Worm (Caenorhabditis elegans): ENCODE results near the gene srlf-5.
A peak's percentile ranks its signal among the peaks of the same experiment; 100 is the strongest.

Gene srlf-5

ce11 chrIV:12900267-12900666, 26.3 kb downstream of the srlf-5 start, which contains the start of gene K08D8.10:
K08D8.10 (plus strand) TSS chrIV:12900567.
- TF ChIP-seq attf-3 (GFP tag; conservative IDR thresholded peaks at IDR 0.05) (no peak), ceh-27 (GFP tag; optimal IDR thresholded peaks at IDR 0.05) (no peak), unc-62 (GFP tag; optimal IDR thresholded peaks at IDR 0.05) (no peak), lin-40 (tag; optimal IDR thresholded peaks at IDR 0.05) (no peak), hlh-26 (GFP tag; conservative IDR thresholded peaks at IDR 0.05) (no peak), T26A5.8 (tag; optimal IDR thresholded peaks at IDR 0.05) (no peak), pha-4 (tag; optimal IDR thresholded peaks at IDR 0.05) (no peak), madf-10 (tag; optimal IDR thresholded peaks at IDR 0.05) (no peak), sdz-38 (tag; optimal IDR thresholded peaks at IDR 0.05) (no peak), snpc-4 (GFP tag; optimal IDR thresholded peaks at IDR 0.05) (no peak), snpc-4 (tag; optimal IDR thresholded peaks at IDR 0.05) (no peak), attf-5 (GFP tag; optimal IDR thresholded peaks at IDR 0.05) (no peak), hsf-1 (GFP tag; IDR thresholded peaks at IDR 0.05) (no peak)

DNA sequence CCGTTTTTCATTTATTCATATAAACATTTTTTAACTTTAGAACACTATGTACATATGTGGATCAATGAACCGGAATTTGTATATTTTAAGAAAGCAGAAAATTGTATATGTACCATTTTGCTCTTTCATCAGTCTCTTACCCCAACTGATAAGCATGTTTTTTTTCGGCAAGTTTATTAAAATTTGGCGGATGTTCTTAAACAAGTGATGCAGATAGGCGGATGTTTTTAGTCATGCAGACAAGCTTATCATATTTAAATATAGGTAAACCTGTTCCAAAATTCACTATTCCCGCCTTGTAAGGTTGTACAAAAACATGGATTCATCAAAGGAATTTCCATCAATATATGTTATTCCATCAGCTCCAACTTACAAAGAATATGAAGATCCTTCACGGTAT, 27.1 kb downstream of the srlf-5 start, which contains the start of gene K08D8.9:
K08D8.9 (plus strand) TSS at position 301 of the 400 bp plus-strand sequence.
- TF ChIP-seq sptf-2 (GFP tag; optimal IDR thresholded peaks at IDR 0.05) (no peak), madf-8 (GFP tag; conservative IDR thresholded peaks at IDR 0.05) (no peak), ZK185.1 (tag; optimal IDR thresholded peaks at IDR 0.05; ENCODE audit: poor library complexity, severe bottlenecking) (no peak), hrde-1 (tag; optimal IDR thresholded peaks at IDR 0.05; ENCODE audit: borderline replicate concordance) (no peak), ets-4 (GFP tag; optimal IDR thresholded peaks at IDR 0.05) (no peak), egl-18 (GFP tag; IDR thresholded peaks at IDR 0.05) (no peak), Y79H2A.3 (GFP tag; conservative IDR thresholded peaks at IDR 0.05) (no peak)

DNA sequence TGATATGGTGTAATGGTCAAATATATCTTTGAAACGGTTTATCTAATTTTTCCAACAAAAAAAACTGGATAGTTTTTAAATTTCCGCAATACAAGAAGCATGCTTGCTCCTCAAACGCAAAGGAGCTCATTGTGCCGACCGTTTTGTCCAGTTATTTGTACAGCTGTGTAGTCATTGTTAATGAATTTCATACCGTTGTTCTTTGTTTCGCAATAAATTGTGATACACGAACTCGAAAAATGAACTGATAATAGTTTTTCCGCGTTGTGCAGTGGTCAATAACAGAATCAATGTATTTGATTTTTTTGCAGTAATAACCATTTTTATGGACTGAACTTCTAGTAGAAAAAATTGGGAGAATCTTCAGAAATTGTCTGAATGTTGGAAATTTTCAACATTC, 27.7 kb downstream of the srlf-5 start:
- TF ChIP-seq cebp-1 (GFP tag; IDR thresholded peaks at IDR 0.05) = no peak
- TF ChIP-seq cebp-1 (tag; optimal IDR thresholded peaks at IDR 0.05) = peak; percentile 37
- TF ChIP-seq lsy-27 (tag; optimal IDR thresholded peaks at IDR 0.05; ENCODE audit: borderline replicate concordance, insufficient read depth) = no peak

- TF ChIP-seq B0336.3 (GFP tag; IDR thresholded peaks at IDR 0.05) (no peak), efl-1 (GFP tag; optimal IDR thresholded peaks at IDR 0.05) (no peak), cebp-1 (GFP tag; IDR thresholded peaks at IDR 0.05) (peak; percentile 57; the same call in 1 of the 2 replicates), cebp-1 (tag; optimal IDR thresholded peaks at IDR 0.05) (peak; percentile 79), ceh-91 (GFP tag; IDR thresholded peaks at IDR 0.05) (no peak), zfh-2 (GFP tag; conservative IDR thresholded peaks at IDR 0.05) (no peak), cebp-2 (GFP tag; IDR thresholded peaks at IDR 0.05) (no peak), ztf-28 (GFP tag; IDR thresholded peaks at IDR 0.05) (no peak)
Measured at ce11 chrIV:12897146-12897545, 29.4 kb downstream of the srlf-5 start.

DNA sequence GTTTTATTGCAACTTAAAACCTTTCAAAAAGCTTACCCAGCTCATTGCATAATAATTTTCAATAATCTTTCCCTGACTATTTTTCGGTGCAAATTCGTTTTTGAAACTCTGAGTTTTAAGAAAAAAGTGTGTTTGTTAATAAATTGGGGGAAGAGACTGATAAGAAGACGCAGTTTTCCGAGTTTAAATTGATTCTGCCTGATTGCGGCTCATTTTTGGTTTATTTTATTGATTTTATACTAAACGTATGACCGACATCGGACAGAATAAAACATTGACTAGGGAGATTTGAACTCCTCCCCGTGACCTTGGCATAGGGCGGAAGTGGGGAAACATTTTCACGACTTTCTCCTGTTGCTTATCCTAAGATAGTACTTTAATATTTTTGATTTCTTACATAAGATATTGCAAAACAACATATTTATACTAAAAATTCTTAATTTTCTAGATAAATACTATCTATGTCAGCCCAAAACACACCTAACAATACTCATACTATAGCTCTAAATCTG, 30.1 kb downstream of the srlf-5 start, which contains the start of gene K08D8.7:
K08D8.7 (plus strand) TSS at position 462 of the 512 bp plus-strand sequence.
- TF ChIP-seq nhr-80 (tag; optimal IDR thresholded peaks at IDR 0.05) = peak; percentile 21
- TF ChIP-seq snpc-4 (GFP tag; optimal IDR thresholded peaks at IDR 0.05) = no peak
- no peak for TF ChIP-seq snpc-4 (tag; optimal IDR thresholded peaks at IDR 0.05)

DNA sequence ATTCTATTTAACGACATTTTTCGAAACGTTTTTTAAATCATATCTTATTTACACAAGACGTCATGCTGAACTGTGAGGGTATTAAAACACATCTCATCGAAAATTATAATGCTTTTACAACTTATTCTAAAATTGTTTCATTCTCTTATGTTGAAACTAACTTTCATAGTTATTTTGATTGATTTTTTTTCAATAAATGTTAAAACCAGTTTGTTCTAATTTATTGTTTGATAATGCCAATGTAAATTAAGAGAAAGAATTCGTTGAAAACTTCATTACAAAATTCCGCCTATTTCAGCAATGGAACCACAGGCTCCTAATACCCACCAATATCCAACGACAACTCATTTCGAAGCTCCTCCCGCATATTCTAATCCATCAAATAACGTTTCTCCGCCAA, 31.5 kb downstream of the srlf-5 start, which contains the start of gene K08D8.11:
K08D8.11 (plus strand) TSS at position 301 of the 400 bp plus-strand sequence.
- no peak for TF ChIP-seq egrh-3 (GFP tag; IDR thresholded peaks at IDR 0.05)

Data from whole organism, young adult.